Fruit fly (Drosophila melanogaster) whole organism, embryonic: ENCODE results near the gene RpL28.

ENCODE experiments used
- Abd-B ChIP-seq: fragments of 200-800 bp; sonication (Bioruptor generic); optimal IDR thresholded peaks from 2 replicates; lab custom pipeline; 2018; ENCODE audit warnings: missing biosample characterization, mild to moderate bottlenecking, missing genetic modification characterization, moderate library complexity
- CG10267 ChIP-seq: fragments of 200-800 bp; sonication (Bioruptor generic); optimal IDR thresholded peaks from 2 replicates; lab custom pipeline; 2018; ENCODE audit warnings: missing biosample characterization, mild to moderate bottlenecking, missing genetic modification characterization, moderate library complexity
- CG10431 ChIP-seq: fragments of 200-800 bp; sonication (Bioruptor generic); optimal IDR thresholded peaks from 3 replicates; lab custom pipeline; 2018; ENCODE audit warnings: missing biosample characterization, mild to moderate bottlenecking, missing genetic modification characterization
- CG11398 ChIP-seq: fragments of 200-800 bp; sonication (Bioruptor generic); optimal IDR thresholded peaks from 2 replicates; lab custom pipeline; 2016; ENCODE audit warnings: missing biosample characterization, missing genetic modification characterization
- CG12104 ChIP-seq: fragments of 200-800 bp; sonication (Bioruptor generic); optimal IDR thresholded peaks from 3 replicates; lab custom pipeline; 2016; ENCODE audit warnings: missing biosample characterization, missing genetic modification characterization
- CG13624 ChIP-seq: fragments of 200-800 bp; sonication (Bioruptor generic); optimal IDR thresholded peaks from 2 replicates; lab custom pipeline; 2016; ENCODE audit warnings: missing biosample characterization, missing genetic modification characterization
- CG14014 ChIP-seq: fragments of 200-800 bp; sonication (Bioruptor generic); IDR thresholded peaks from 2 replicates; pipeline ENCODE4 v1.3.6; 2022; ENCODE audit warnings: missing biosample characterization, missing genetic modification characterization
- CG1603 ChIP-seq: fragments of 200-800 bp; sonication (Bioruptor generic); optimal IDR thresholded peaks from 2 replicates; lab custom pipeline; 2019; ENCODE audit warnings: missing biosample characterization, mild to moderate bottlenecking, missing genetic modification characterization, moderate library complexity
- CG1647 ChIP-seq: fragments of 200-800 bp; sonication (Bioruptor generic); optimal IDR thresholded peaks from 3 replicates; lab custom pipeline; 2016; ENCODE audit warnings: missing biosample characterization, missing genetic modification characterization
- CG16779 ChIP-seq: fragments of 200-800 bp; sonication (Bioruptor generic); IDR thresholded peaks from 2 replicates; pipeline ENCODE4 v1.3.6; 2022; ENCODE audit warnings: missing biosample characterization, missing genetic modification characterization
- CG17829 ChIP-seq: fragments of 200-800 bp; optimal IDR thresholded peaks from 2 replicates; lab custom pipeline; 2019; ENCODE audit warnings: missing biosample characterization, mild to moderate bottlenecking, missing genetic modification characterization, moderate library complexity
- CG31365 ChIP-seq: fragments of 200-800 bp; sonication (Bioruptor generic); optimal IDR thresholded peaks from 2 replicates; lab custom pipeline; 2018; ENCODE audit warnings: missing biosample characterization, mild to moderate bottlenecking, missing genetic modification characterization
- CG34376 ChIP-seq: fragments of 200-800 bp; sonication (Bioruptor generic); optimal IDR thresholded peaks from 2 replicates; lab custom pipeline; 2018; ENCODE audit warnings: missing biosample characterization, mild to moderate bottlenecking, missing genetic modification characterization
- CG3995 ChIP-seq: fragments of 200-800 bp; sonication (Bioruptor generic); optimal IDR thresholded peaks from 3 replicates; lab custom pipeline; 2016; ENCODE audit warnings: missing biosample characterization, missing genetic modification characterization
- CG4328 ChIP-seq: fragments of 200-800 bp; sonication (Bioruptor generic); optimal IDR thresholded peaks from 3 replicates; lab custom pipeline; 2017; ENCODE audit warnings: missing biosample characterization, missing genetic modification reagents, missing genetic modification characterization
- CG4854 ChIP-seq: fragments of 200-800 bp; sonication (Bioruptor generic); optimal IDR thresholded peaks from 2 replicates; lab custom pipeline; 2016; ENCODE audit warnings: missing biosample characterization, missing genetic modification characterization, inconsistent platforms
- CG8290 ChIP-seq, 3 experiments: fragments of 200-800 bp; sonication (Bioruptor generic); optimal IDR thresholded peaks; 2 replicates each; lab custom pipeline; 2016 to 2019; ENCODE audit warnings: missing biosample characterization in 3 of 3, missing genetic modification characterization in 3 of 3, mild to moderate bottlenecking in 2 of 3, moderate library complexity in 1 of 3
- CTCF ChIP-seq: fragments of 200-800 bp; sonication (Bioruptor generic); optimal IDR thresholded peaks from 2 replicates; lab custom pipeline; 2017; ENCODE audit warnings: missing biosample characterization, mild to moderate bottlenecking, missing genetic modification characterization, moderate library complexity
- Camta ChIP-seq: fragments of 200-800 bp; sonication (Bioruptor generic); optimal IDR thresholded peaks from 2 replicates; lab custom pipeline; 2016; ENCODE audit warnings: missing biosample characterization, missing genetic modification characterization
- Chrac-16 ChIP-seq: fragments of 200-800 bp; sonication (Bioruptor generic); optimal IDR thresholded peaks from 3 replicates; lab custom pipeline; 2016; ENCODE audit warnings: missing biosample characterization, missing genetic modification characterization
- CoRest ChIP-seq: fragments of 200-800 bp; sonication (Bioruptor generic); optimal IDR thresholded peaks from 3 replicates; lab custom pipeline; 2018; ENCODE audit warnings: missing biosample characterization, mild to moderate bottlenecking, missing genetic modification characterization, moderate library complexity
- Dek ChIP-seq: fragments of 200-800 bp; sonication (Bioruptor generic); optimal IDR thresholded peaks from 3 replicates; lab custom pipeline; 2019; ENCODE audit warnings: missing biosample characterization, mild to moderate bottlenecking, missing genetic modification characterization, moderate library complexity
- Dip3 ChIP-seq: fragments of 200-800 bp; sonication (Bioruptor generic); optimal IDR thresholded peaks from 3 replicates; lab custom pipeline; 2016; ENCODE audit warnings: missing biosample characterization, missing genetic modification characterization
- Ets65A ChIP-seq: fragments of 200-800 bp; sonication (Bioruptor generic); peaks from one replicate; lab custom pipeline; 2016; ENCODE audit warnings: missing biosample characterization, missing genetic modification characterization
- Fer2 ChIP-seq: fragments of 200-800 bp; sonication (Bioruptor generic); optimal IDR thresholded peaks from 2 replicates; lab custom pipeline; 2018; ENCODE audit warnings: missing biosample characterization, mild to moderate bottlenecking, missing genetic modification characterization, moderate library complexity
- Mes4 ChIP-seq: fragments of 200-800 bp; sonication (Bioruptor generic); optimal IDR thresholded peaks from 2 replicates; lab custom pipeline; 2016; ENCODE audit warnings: missing biosample characterization, missing genetic modification characterization
- Ravus ChIP-seq: fragments of 200-800 bp; sonication (Bioruptor generic); IDR thresholded peaks from 2 replicates; pipeline ENCODE4 v1.3.6; 2022; ENCODE audit warnings: missing biosample characterization, missing genetic modification characterization
- Sin3A ChIP-seq: fragments of >200 bp; optimal IDR thresholded peaks from 2 replicates; lab custom pipeline; 2018
- Spps ChIP-seq: fragments of 200-800 bp; sonication (Bioruptor generic); optimal IDR thresholded peaks from 2 replicates; lab custom pipeline; 2018; ENCODE audit warnings: missing biosample characterization, mild to moderate bottlenecking, missing genetic modification characterization
- Stat92E ChIP-seq, 3 experiments: fragments of >200 bp in 2 of 3; fragments of 200-800 bp in 1 of 3; sonication (Bioruptor generic) in 1 of 3; optimal IDR thresholded peaks; 2 replicates each; lab custom pipeline; 2017 to 2019; ENCODE audit warnings: missing biosample characterization in 3 of 3, missing genetic modification characterization in 3 of 3, mild to moderate bottlenecking in 1 of 3, moderate library complexity in 1 of 3
- TFAM ChIP-seq: fragments of 200-800 bp; sonication (Bioruptor generic); optimal IDR thresholded peaks from 2 replicates; lab custom pipeline; 2017; ENCODE audit warnings: missing biosample characterization, missing genetic modification characterization, inconsistent platforms
- Xrp1 ChIP-seq: fragments of 200-800 bp; sonication (Bioruptor generic); IDR thresholded peaks from 2 replicates; pipeline ENCODE4 v1.3.6; 2022; ENCODE audit warnings: missing biosample characterization, missing genetic modification characterization
- YL-1 ChIP-seq: fragments of 200-800 bp; sonication (Bioruptor generic); optimal IDR thresholded peaks from 3 replicates; lab custom pipeline; 2017; ENCODE audit warnings: missing biosample characterization, mild to moderate bottlenecking, missing genetic modification characterization
- chinmo ChIP-seq: fragments of 200-800 bp; sonication (Bioruptor generic); IDR thresholded peaks from 4 replicates; pipeline ENCODE4 v1.3.6; 2022; ENCODE audit warnings: missing biosample characterization, missing genetic modification characterization; ENCODE audit not compliant: partially characterized antibody
- ci ChIP-seq: fragments of 200-800 bp; sonication (Bioruptor generic); IDR thresholded peaks from 3 replicates; pipeline ENCODE4 v1.3.6; 2022; ENCODE audit warnings: missing biosample characterization, missing genetic modification characterization
- crol ChIP-seq: fragments of 200-800 bp; sonication (Bioruptor generic); IDR thresholded peaks from 2 replicates; pipeline ENCODE4 v1.3.6; 2022; ENCODE audit warnings: missing biosample characterization, missing genetic modification characterization
- crp ChIP-seq, 2 experiments: fragments of 200-800 bp; sonication (Bioruptor generic); optimal IDR thresholded peaks; 2 replicates in 1 of 2; 3 replicates in 1 of 2; lab custom pipeline; 2017; ENCODE audit warnings: missing biosample characterization in 2 of 2, missing genetic modification characterization in 2 of 2, mild to moderate bottlenecking in 1 of 2, moderate library complexity in 1 of 2
- fu2 ChIP-seq: fragments of 200-800 bp; sonication (Bioruptor generic); optimal IDR thresholded peaks from 2 replicates; lab custom pipeline; 2016; ENCODE audit warnings: missing biosample characterization, missing genetic modification characterization
- gem ChIP-seq: fragments of 200-800 bp; sonication (Bioruptor generic); optimal IDR thresholded peaks from 2 replicates; lab custom pipeline; 2019; ENCODE audit warnings: missing biosample characterization, mild to moderate bottlenecking, missing genetic modification characterization, moderate library complexity
- gfzf ChIP-seq: fragments of 200-800 bp; sonication (Bioruptor generic); optimal IDR thresholded peaks from 2 replicates; lab custom pipeline; 2016; ENCODE audit warnings: missing biosample characterization, mild to moderate bottlenecking, missing genetic modification characterization, moderate library complexity
- hbn ChIP-seq: fragments of 200-800 bp; sonication (Bioruptor generic); IDR thresholded peaks from 2 replicates; pipeline ENCODE4 v1.3.6; 2022; ENCODE audit warnings: missing biosample characterization, missing genetic modification characterization; ENCODE audit not compliant: partially characterized antibody
- kay ChIP-seq: fragments of 200-800 bp; sonication (Bioruptor generic); optimal IDR thresholded peaks from 2 replicates; lab custom pipeline; 2016; ENCODE audit warnings: missing biosample characterization, missing genetic modification characterization
- nmo ChIP-seq: fragments of 200-800 bp; sonication (Bioruptor generic); optimal IDR thresholded peaks from 2 replicates; lab custom pipeline; 2018; ENCODE audit warnings: missing biosample characterization, mild to moderate bottlenecking, missing genetic modification characterization, moderate library complexity
- pzg ChIP-seq: fragments of 200-800 bp; sonication (Bioruptor generic); optimal IDR thresholded peaks from 3 replicates; lab custom pipeline; 2018; ENCODE audit warnings: missing biosample characterization, mild to moderate bottlenecking, missing genetic modification characterization, moderate library complexity
- shn ChIP-seq: fragments of 200-800 bp; sonication (Bioruptor generic); optimal IDR thresholded peaks from 3 replicates; lab custom pipeline; 2016; ENCODE audit warnings: missing biosample characterization, missing genetic modification characterization
- sima ChIP-seq: fragments of 200-800 bp; sonication (Bioruptor generic); optimal IDR thresholded peaks from 2 replicates; lab custom pipeline; 2016; ENCODE audit warnings: missing biosample characterization, missing genetic modification characterization
- sob ChIP-seq: fragments of 200-800 bp; sonication (Bioruptor generic); IDR thresholded peaks from 2 replicates; pipeline ENCODE4 v1.3.6; 2022; ENCODE audit warnings: missing biosample characterization, missing genetic modification characterization
- wdn ChIP-seq: fragments of 200-800 bp; sonication (Bioruptor generic); IDR thresholded peaks from 2 replicates; pipeline ENCODE4 v1.3.6; 2022; ENCODE audit warnings: missing biosample characterization, missing genetic modification characterization
- zf30C ChIP-seq: fragments of 200-800 bp; sonication (Bioruptor generic); optimal IDR thresholded peaks from 3 replicates; lab custom pipeline; 2018; ENCODE audit warnings: missing biosample characterization, mild to moderate bottlenecking, missing genetic modification characterization

RpL28 gene

dm6 chr3L:3239033-3239752, 16.4 kb upstream of the RpL28 start, which contains the start of gene CG17746 (continued):
- TF ChIP-seq CG3995 (GFP tag; lab: Kevin White, UChicago) (peak; percentile 1), fu2 (GFP tag; lab: Kevin White, UChicago) (peak; percentile 32), pzg (GFP tag; lab: Kevin White, UChicago) (peak; percentile 99), sima (GFP tag; lab: Kevin White, UChicago) (no peak), CG31365 (tag; lab: Kevin White, UChicago) (peak; percentile 35), CG12104 (no peak), Ravus (GFP tag; lab: Robert Waterston, UW) (no peak), YL-1 (peak; percentile 78), Mes4 (GFP tag; lab: Kevin White, UChicago) (peak; percentile 5), CG17829 (peak; percentile 54), Dek (tag; lab: Kevin White, UChicago) (peak; percentile 54), crp (GFP tag; optimal IDR thresholded peaks at IDR 0.05; lab: Kevin White, UChicago) (no peak), Abd-B (no peak), Ets65A (GFP tag; lab: Kevin White, UChicago) (peak; percentile 92), CG10267 (tag; lab: Kevin White, UChicago) (peak; percentile 98), CG10431 (GFP tag; lab: Kevin White, UChicago) (no peak), kay (GFP tag; lab: Kevin White, UChicago) (peak; percentile 43), CoRest (tag; lab: Kevin White, UChicago) (peak; percentile 60), CG34376 (peak; percentile 53), CG11398 (GFP tag; lab: Kevin White, UChicago) (peak; percentile 4), shn (GFP tag; lab: Kevin White, UChicago) (peak; percentile 20), CG14014 (GFP tag; lab: Robert Waterston, UW) (no peak), Stat92E (GFP tag; optimal IDR thresholded peaks at IDR 0.05; lab: Kevin White, UChicago) (peak in 1 of 3 experiments; percentile 38), ci (GFP tag; lab: Robert Waterston, UW) (peak; percentile 30; the same call in 2 of the 3 replicates), CG1603 (tag; lab: Kevin White, UChicago) (no peak), CG4328 (GFP tag; lab: Kevin White, UChicago) (no peak), gem (tag; lab: Kevin White, UChicago) (no peak), CG16779 (GFP tag; lab: Robert Waterston, UW) (no peak), CG4854 (GFP tag; lab: Kevin White, UChicago) (peak; percentile 42), Spps (tag; lab: Kevin White, UChicago) (no peak), Dip3 (GFP tag; lab: Kevin White, UChicago) (peak; percentile 50), chinmo (GFP tag; lab: Robert Waterston, UW) (0 out of 4 replicates have a peak, but pooled peaks have one; percentile 54), CG8290 (GFP tag; optimal IDR thresholded peaks at IDR 0.05; lab: Kevin White, UChicago) (peak; percentile 46), CG8290 (tag; optimal IDR thresholded peaks at IDR 0.05; lab: Kevin White, UChicago) (no peak), Xrp1 (GFP tag; lab: Robert Waterston, UW) (peak; percentile 31; the same call in 1 of the 2 replicates), nmo (GFP tag; lab: Kevin White, UChicago) (peak; percentile 43), zf30C (GFP tag; lab: Kevin White, UChicago) (no peak), sob (GFP tag; lab: Robert Waterston, UW) (peak; percentile 67; the same call in 1 of the 2 replicates), Fer2 (tag; lab: Kevin White, UChicago) (no peak), gfzf (GFP tag; lab: Kevin White, UChicago) (peak; percentile 99), CG13624 (peak; percentile 77), CG1647 (GFP tag; lab: Kevin White, UChicago) (peak; percentile 15), CTCF (GFP tag; lab: Kevin White, UChicago) (peak; percentile 83), Sin3A (lab: Kevin White, UChicago) (peak; percentile 64), crol (no peak), wdn (GFP tag; lab: Robert Waterston, UW) (0 out of 2 replicates have a peak, but pooled peaks have one; percentile 5), Camta (GFP tag; lab: Kevin White, UChicago) (peak; percentile 48), TFAM (GFP tag; lab: Kevin White, UChicago) (no peak), hbn (GFP tag; lab: Robert Waterston, UW) (0 out of 2 replicates have a peak, but pooled peaks have one; percentile 32), Chrac-16 (GFP tag; lab: Kevin White, UChicago) (peak; percentile 28)
